Fruit fly (Drosophila melanogaster) whole organism, embryonic: ENCODE results near the gene CG33098.

Experiments
- ATbp ChIP-seq: fragments of 200-800 bp; sonication (Bioruptor generic); optimal IDR thresholded peaks from 2 replicates; lab custom pipeline; 2017; ENCODE audit warnings: missing biosample characterization, mild to moderate bottlenecking, missing genetic modification characterization, missing genetic modification reagents
- B-H1 ChIP-seq: fragments of 200-800 bp; sonication (Bioruptor generic); IDR thresholded peaks from 3 replicates; pipeline ENCODE4 v1.3.6; 2022; ENCODE audit warnings: missing biosample characterization, missing genetic modification characterization
- CG11696 ChIP-seq: fragments of 200-800 bp; sonication (Bioruptor generic); IDR thresholded peaks from 2 replicates; pipeline ENCODE4 v1.3.6; 2022; ENCODE audit warnings: missing biosample characterization, missing genetic modification characterization
- CG12219 ChIP-seq: fragments of 200-800 bp; sonication (Bioruptor generic); optimal IDR thresholded peaks from 3 replicates; lab custom pipeline; 2018; ENCODE audit warnings: missing biosample characterization, mild to moderate bottlenecking, missing genetic modification characterization
- CG12744 ChIP-seq: fragments of 200-800 bp; sonication (Bioruptor generic); optimal IDR thresholded peaks from 2 replicates; lab custom pipeline; 2016; ENCODE audit warnings: missing biosample characterization, missing genetic modification characterization
- CG1647 ChIP-seq: fragments of 200-800 bp; sonication (Bioruptor generic); optimal IDR thresholded peaks from 3 replicates; lab custom pipeline; 2016; ENCODE audit warnings: missing biosample characterization, missing genetic modification characterization
- CG1792 ChIP-seq: fragments of 200-800 bp; sonication (Bioruptor generic); optimal IDR thresholded peaks from 2 replicates; lab custom pipeline; 2016; ENCODE audit warnings: missing biosample characterization, missing genetic modification characterization
- CG18262 ChIP-seq: fragments of 200-800 bp; optimal IDR thresholded peaks from 3 replicates; lab custom pipeline; 2019; ENCODE audit warnings: missing biosample characterization, mild to moderate bottlenecking, missing genetic modification characterization, moderate library complexity
- CG1832 ChIP-seq: fragments of 200-800 bp; sonication (Bioruptor generic); optimal IDR thresholded peaks from 2 replicates; lab custom pipeline; 2017; ENCODE audit warnings: missing biosample characterization, mild to moderate bottlenecking, missing genetic modification characterization, inconsistent platforms
- CG3838 ChIP-seq: fragments of 200-800 bp; sonication (Bioruptor generic); optimal IDR thresholded peaks from 3 replicates; lab custom pipeline; 2016; ENCODE audit warnings: missing biosample characterization, missing genetic modification characterization
- CG43689 ChIP-seq: fragments of 200-800 bp; sonication (Bioruptor generic); IDR thresholded peaks from 2 replicates; pipeline ENCODE4 v1.3.6; 2022; ENCODE audit warnings: missing biosample characterization, missing genetic modification characterization
- CG5245 ChIP-seq: fragments of 200-800 bp; sonication (Bioruptor generic); optimal IDR thresholded peaks from 3 replicates; lab custom pipeline; 2016; ENCODE audit warnings: missing biosample characterization, missing genetic modification characterization
- CG6765 ChIP-seq: fragments of 200-800 bp; sonication (Bioruptor generic); optimal IDR thresholded peaks from 3 replicates; lab custom pipeline; 2017; ENCODE audit warnings: missing biosample characterization, mild to moderate bottlenecking, missing genetic modification characterization
- CG6791 ChIP-seq: fragments of 200-800 bp; sonication (Bioruptor generic); IDR thresholded peaks from 3 replicates; pipeline ENCODE4 v1.3.6; 2022; ENCODE audit warnings: missing biosample characterization, missing genetic modification characterization; ENCODE audit not compliant: partially characterized antibody
- CG6854 ChIP-seq: fragments of 200-800 bp; sonication (Bioruptor generic); optimal IDR thresholded peaks from 3 replicates; lab custom pipeline; 2017; ENCODE audit warnings: missing biosample characterization, mild to moderate bottlenecking, missing genetic modification characterization
- CG7357 ChIP-seq: fragments of 200-800 bp; sonication (Bioruptor generic); IDR thresholded peaks from 3 replicates; pipeline ENCODE4 v1.3.6; 2022; ENCODE audit warnings: missing biosample characterization, missing genetic modification characterization
- CG8290 ChIP-seq, 3 experiments: fragments of 200-800 bp; sonication (Bioruptor generic); optimal IDR thresholded peaks; 2 replicates each; lab custom pipeline; 2016 to 2019; ENCODE audit warnings: missing biosample characterization in 3 of 3, missing genetic modification characterization in 3 of 3, mild to moderate bottlenecking in 2 of 3, moderate library complexity in 1 of 3
- CG8765 ChIP-seq: fragments of 200-800 bp; sonication (Bioruptor generic); IDR thresholded peaks from 2 replicates; pipeline ENCODE4 v1.3.6; 2022; ENCODE audit warnings: missing biosample characterization, missing genetic modification characterization
- Camta ChIP-seq: fragments of 200-800 bp; sonication (Bioruptor generic); optimal IDR thresholded peaks from 2 replicates; lab custom pipeline; 2016; ENCODE audit warnings: missing biosample characterization, missing genetic modification characterization
- Doc2 ChIP-seq: fragments of 200-800 bp; sonication (Bioruptor generic); IDR thresholded peaks from 2 replicates; pipeline ENCODE4 v1.3.6; 2022; ENCODE audit warnings: missing biosample characterization, missing genetic modification characterization
- Fer1 ChIP-seq: fragments of 200-800 bp; sonication (Bioruptor generic); optimal IDR thresholded peaks from 2 replicates; lab custom pipeline; 2017; ENCODE audit warnings: missing biosample characterization, mild to moderate bottlenecking, missing genetic modification characterization
- Fer3 ChIP-seq: fragments of 200-800 bp; sonication (Bioruptor generic); optimal IDR thresholded peaks from 2 replicates; lab custom pipeline; 2018; ENCODE audit warnings: missing biosample characterization, mild to moderate bottlenecking, missing genetic modification characterization, moderate library complexity
- GATAe ChIP-seq: fragments of 200-800 bp; sonication (Bioruptor generic); conservative IDR thresholded peaks from 2 replicates; pipeline ENCODE4 v1.3.6; 2022; ENCODE audit warnings: missing biosample characterization, missing genetic modification characterization
- HLH54F ChIP-seq: fragments of 200-800 bp; sonication (Bioruptor generic); optimal IDR thresholded peaks from 3 replicates; lab custom pipeline; 2016; ENCODE audit warnings: missing biosample characterization, missing genetic modification characterization
- HmgD ChIP-seq: fragments of 200-800 bp; sonication (Bioruptor generic); optimal IDR thresholded peaks from 3 replicates; lab custom pipeline; 2016; ENCODE audit warnings: missing biosample characterization, missing genetic modification characterization
- Hmx ChIP-seq: fragments of 200-800 bp; sonication (Bioruptor generic); optimal IDR thresholded peaks from 2 replicates; lab custom pipeline; 2016; ENCODE audit warnings: missing biosample characterization, missing genetic modification characterization
- Jarid2 ChIP-seq: fragments of 200-800 bp; sonication (Bioruptor generic); optimal IDR thresholded peaks from 3 replicates; lab custom pipeline; 2017; ENCODE audit warnings: mild to moderate bottlenecking, missing biosample characterization, missing genetic modification reagents, missing genetic modification characterization
- Meics ChIP-seq: fragments of 200-800 bp; sonication (Bioruptor generic); optimal IDR thresholded peaks from 2 replicates; lab custom pipeline; 2017; ENCODE audit warnings: missing biosample characterization, mild to moderate bottlenecking, missing genetic modification characterization
- Oaz ChIP-seq: fragments of 200-800 bp; sonication (Bioruptor generic); IDR thresholded peaks from 2 replicates; pipeline ENCODE4 v1.3.6; 2022; ENCODE audit warnings: missing biosample characterization, missing genetic modification characterization
- Opbp ChIP-seq: fragments of 200-800 bp; sonication (Bioruptor generic); IDR thresholded peaks from 3 replicates; pipeline ENCODE4 v1.3.6; 2022; ENCODE audit warnings: missing biosample characterization, missing genetic modification characterization; ENCODE audit not compliant: partially characterized antibody
- Poxn ChIP-seq: fragments of 200-800 bp; sonication (Bioruptor generic); IDR thresholded peaks from 2 replicates; pipeline ENCODE4 v1.3.6; 2022; ENCODE audit warnings: missing biosample characterization, missing genetic modification characterization
- Sin3A ChIP-seq: fragments of >200 bp; optimal IDR thresholded peaks from 2 replicates; lab custom pipeline; 2018
- Six4 ChIP-seq: fragments of 200-800 bp; sonication (Bioruptor generic); optimal IDR thresholded peaks from 2 replicates; lab custom pipeline; 2016; ENCODE audit warnings: missing biosample characterization, missing genetic modification characterization
- Stat92E ChIP-seq, 3 experiments: fragments of >200 bp in 2 of 3; fragments of 200-800 bp in 1 of 3; sonication (Bioruptor generic) in 1 of 3; optimal IDR thresholded peaks; 2 replicates each; lab custom pipeline; 2017 to 2019; ENCODE audit warnings: missing biosample characterization in 3 of 3, missing genetic modification characterization in 3 of 3, mild to moderate bottlenecking in 1 of 3, moderate library complexity in 1 of 3
- ara ChIP-seq: fragments of 200-800 bp; sonication (Bioruptor generic); IDR thresholded peaks from 2 replicates; pipeline ENCODE4 v1.3.6; 2022; ENCODE audit warnings: missing biosample characterization, missing genetic modification characterization
- bsh ChIP-seq, 2 experiments: fragments of 200-800 bp; sonication (Bioruptor generic); optimal IDR thresholded peaks; 2 replicates each; lab custom pipeline; 2017 to 2018; ENCODE audit warnings: mild to moderate bottlenecking in 2 of 2, missing biosample characterization in 2 of 2, missing genetic modification characterization in 2 of 2, moderate library complexity in 1 of 2
- caup ChIP-seq: fragments of 200-800 bp; sonication (Bioruptor generic); optimal IDR thresholded peaks from 3 replicates; lab custom pipeline; 2017; ENCODE audit warnings: missing biosample characterization, mild to moderate bottlenecking, missing genetic modification characterization, moderate library complexity; ENCODE audit not compliant: severe bottlenecking
- ci ChIP-seq: fragments of 200-800 bp; sonication (Bioruptor generic); IDR thresholded peaks from 3 replicates; pipeline ENCODE4 v1.3.6; 2022; ENCODE audit warnings: missing biosample characterization, missing genetic modification characterization
- dimm ChIP-seq: fragments of 200-800 bp; sonication (Bioruptor generic); IDR thresholded peaks from 2 replicates; pipeline ENCODE4 v1.3.6; 2022; ENCODE audit warnings: missing biosample characterization, missing genetic modification characterization
- dpn ChIP-seq, 2 experiments: fragments of 200-800 bp; sonication (Bioruptor generic); optimal IDR thresholded peaks; 3 replicates each; lab custom pipeline; 2016; ENCODE audit warnings: missing biosample characterization in 2 of 2, missing genetic modification characterization in 2 of 2
- fd102C ChIP-seq: fragments of 200-800 bp; sonication (Bioruptor generic); optimal IDR thresholded peaks from 2 replicates; lab custom pipeline; 2018; ENCODE audit warnings: missing biosample characterization, mild to moderate bottlenecking, missing genetic modification characterization, moderate library complexity
- gcm2 ChIP-seq: fragments of 200-800 bp; sonication (Bioruptor generic); optimal IDR thresholded peaks from 2 replicates; lab custom pipeline; 2016; ENCODE audit warnings: missing biosample characterization, missing genetic modification characterization
- grau ChIP-seq: fragments of 200-800 bp; optimal IDR thresholded peaks from 3 replicates; lab custom pipeline; 2019; ENCODE audit warnings: missing biosample characterization, mild to moderate bottlenecking, missing genetic modification characterization, moderate library complexity
- jumu ChIP-seq: fragments of 200-800 bp; sonication (Bioruptor generic); optimal IDR thresholded peaks from 3 replicates; lab custom pipeline; 2016; ENCODE audit warnings: missing biosample characterization, missing genetic modification characterization
- lab ChIP-seq: fragments of 200-800 bp; sonication (Bioruptor generic); optimal IDR thresholded peaks from 3 replicates; lab custom pipeline; 2017; ENCODE audit warnings: missing biosample characterization, missing genetic modification characterization, mild to moderate bottlenecking, moderate library complexity, missing genetic modification reagents
- lmd ChIP-seq: fragments of 200-800 bp; sonication (Bioruptor generic); IDR thresholded peaks from 2 replicates; pipeline ENCODE4 v1.3.6; 2022; ENCODE audit warnings: missing biosample characterization, missing genetic modification characterization
- mirr ChIP-seq: fragments of 200-800 bp; sonication (Bioruptor generic); optimal IDR thresholded peaks from 3 replicates; lab custom pipeline; 2018; ENCODE audit warnings: missing biosample characterization, mild to moderate bottlenecking, missing genetic modification characterization
- peb ChIP-seq: fragments of 200-800 bp; sonication (Bioruptor generic); IDR thresholded peaks from 2 replicates; pipeline ENCODE4 v1.3.6; 2022; ENCODE audit warnings: missing biosample characterization, missing genetic modification characterization
- pum ChIP-seq: fragments of 200-800 bp; sonication (Bioruptor generic); optimal IDR thresholded peaks from 2 replicates; lab custom pipeline; 2016; ENCODE audit warnings: missing biosample characterization, missing genetic modification characterization
- tio ChIP-seq: fragments of 200-800 bp; sonication (Bioruptor generic); optimal IDR thresholded peaks from 2 replicates; lab custom pipeline; 2017; ENCODE audit warnings: missing biosample characterization, missing genetic modification characterization, inconsistent platforms
- tna ChIP-seq: fragments of 200-800 bp; sonication (Bioruptor generic); IDR thresholded peaks from 2 replicates; pipeline ENCODE4 v1.3.6; 2022; ENCODE audit warnings: missing biosample characterization, missing genetic modification characterization; ENCODE audit not compliant: partially characterized antibody

The CG33098 gene

dm6 chr3R:12413274-12413958 is 26.4 kb downstream of the CG33098 start, which contains the start of the genes Dip-C and pps (continued):
- no peak for TF ChIP-seq Poxn (GFP tag; lab: Robert Waterston, UW)
- no peak for TF ChIP-seq lmd
- peak; percentile 61 for TF ChIP-seq Sin3A (lab: Kevin White, UChicago)
- no peak for TF ChIP-seq Hmx
- TF ChIP-seq CG5245 (GFP tag; lab: Kevin White, UChicago): no peak
- TF ChIP-seq Camta (GFP tag; lab: Kevin White, UChicago): no peak
- TF ChIP-seq fd102C (GFP tag; lab: Kevin White, UChicago): no peak
- TF ChIP-seq CG8765: no peak
- no peak for TF ChIP-seq dpn (GFP tag; optimal IDR thresholded peaks at IDR 0.05; lab: Kevin White, UChicago)
- TF ChIP-seq Doc2 (GFP tag; lab: Robert Waterston, UW): no peak
- TF ChIP-seq ara: no peak
- TF ChIP-seq CG12219 (GFP tag; lab: Kevin White, UChicago): no peak
- TF ChIP-seq Oaz (GFP tag; lab: Robert Waterston, UW): no peak
- TF ChIP-seq Six4: no peak
- no peak for TF ChIP-seq CG3838 (GFP tag; lab: Kevin White, UChicago)
- no peak for TF ChIP-seq dimm (GFP tag; lab: Robert Waterston, UW)
- TF ChIP-seq CG1647 (GFP tag; lab: Kevin White, UChicago): no peak
- no peak for TF ChIP-seq pum (GFP tag; lab: Kevin White, UChicago)
- no peak for TF ChIP-seq CG6854
- no peak for TF ChIP-seq ci (GFP tag; lab: Robert Waterston, UW)
- TF ChIP-seq jumu: no peak
- no peak for TF ChIP-seq CG11696 (GFP tag; lab: Robert Waterston, UW)
- no peak for TF ChIP-seq tio (GFP tag; lab: Kevin White, UChicago)
- peak; percentile 23 for TF ChIP-seq mirr (GFP tag; lab: Kevin White, UChicago)
- TF ChIP-seq peb: no peak
- no peak for TF ChIP-seq Jarid2
- no peak for TF ChIP-seq CG1792
- TF ChIP-seq ATbp (GFP tag; lab: Kevin White, UChicago): no peak
- TF ChIP-seq grau (tag; lab: Kevin White, UChicago): no peak
- TF ChIP-seq Stat92E (GFP tag; optimal IDR thresholded peaks at IDR 0.05; lab: Kevin White, UChicago): no peak
- TF ChIP-seq Meics: no peak
- no peak for TF ChIP-seq B-H1 (GFP tag; lab: Robert Waterston, UW)
- no peak for TF ChIP-seq CG43689 (GFP tag; lab: Robert Waterston, UW)
- TF ChIP-seq HLH54F: no peak
- TF ChIP-seq Fer3 (tag; lab: Kevin White, UChicago): no peak
- TF ChIP-seq Opbp (GFP tag; lab: Robert Waterston, UW): peak; percentile 70
- no peak for TF ChIP-seq GATAe (GFP tag; lab: Robert Waterston, UW)
- TF ChIP-seq CG8290 (GFP tag; optimal IDR thresholded peaks at IDR 0.05; lab: Kevin White, UChicago): no peak
- TF ChIP-seq CG8290 (tag; optimal IDR thresholded peaks at IDR 0.05; lab: Kevin White, UChicago): no peak
- no peak for TF ChIP-seq tna
- no peak for TF ChIP-seq HmgD (GFP tag; lab: Kevin White, UChicago)
- TF ChIP-seq CG12744 (GFP tag; lab: Kevin White, UChicago): no peak
- no peak for TF ChIP-seq bsh (GFP tag; optimal IDR thresholded peaks at IDR 0.05; lab: Kevin White, UChicago)
- no peak for TF ChIP-seq CG6765 (GFP tag; lab: Kevin White, UChicago)
- no peak for TF ChIP-seq CG7357 (GFP tag; lab: Robert Waterston, UW)
- TF ChIP-seq gcm2 (GFP tag; lab: Kevin White, UChicago): no peak
- TF ChIP-seq lab: no peak
- TF ChIP-seq Fer1 (GFP tag; lab: Kevin White, UChicago): no peak
- TF ChIP-seq CG1832: no peak
- no peak for TF ChIP-seq caup (GFP tag; lab: Kevin White, UChicago)
- peak; percentile 81 for TF ChIP-seq CG6791 (GFP tag; lab: Robert Waterston, UW)
- no peak for TF ChIP-seq CG18262 (tag; lab: Kevin White, UChicago)
